Fruit fly (Drosophila melanogaster) whole organism, embryonic: ENCODE results near the gene CG13086.
A peak's percentile ranks its signal among the peaks of the same experiment; 100 is the strongest.

Experiments
- CG10431 ChIP-seq: fragments of 200-800 bp; sonication (Bioruptor generic); optimal IDR thresholded peaks from 3 replicates; lab custom pipeline; 2018; ENCODE audit warnings: missing biosample characterization, mild to moderate bottlenecking, missing genetic modification characterization
- CG10959 ChIP-seq: fragments of 200-800 bp; sonication (Bioruptor generic); IDR thresholded peaks from 2 replicates; pipeline ENCODE4 v1.3.6; 2022; ENCODE audit warnings: missing biosample characterization, missing genetic modification characterization
- CG11504 ChIP-seq: fragments of 200-800 bp; sonication (Bioruptor generic); optimal IDR thresholded peaks from 3 replicates; lab custom pipeline; 2019; ENCODE audit warnings: missing biosample characterization, mild to moderate bottlenecking, missing genetic modification characterization, moderate library complexity
- CG11723 ChIP-seq: fragments of 200-800 bp; sonication (Bioruptor generic); optimal IDR thresholded peaks from 2 replicates; lab custom pipeline; 2017; ENCODE audit warnings: missing biosample characterization, mild to moderate bottlenecking, missing genetic modification characterization
- CG1603 ChIP-seq: fragments of 200-800 bp; sonication (Bioruptor generic); optimal IDR thresholded peaks from 2 replicates; lab custom pipeline; 2019; ENCODE audit warnings: missing biosample characterization, mild to moderate bottlenecking, missing genetic modification characterization, moderate library complexity
- CG17328 ChIP-seq: fragments of 200-800 bp; sonication (Bioruptor generic); IDR thresholded peaks from 2 replicates; pipeline ENCODE4 v1.3.6; 2022; ENCODE audit warnings: missing biosample characterization, missing genetic modification characterization
- CG1792 ChIP-seq: fragments of 200-800 bp; sonication (Bioruptor generic); optimal IDR thresholded peaks from 2 replicates; lab custom pipeline; 2016; ENCODE audit warnings: missing biosample characterization, missing genetic modification characterization
- CG18262 ChIP-seq: fragments of 200-800 bp; optimal IDR thresholded peaks from 3 replicates; lab custom pipeline; 2019; ENCODE audit warnings: missing biosample characterization, mild to moderate bottlenecking, missing genetic modification characterization, moderate library complexity
- CG18764 ChIP-seq: fragments of 200-800 bp; sonication (Bioruptor generic); optimal IDR thresholded peaks from 3 replicates; lab custom pipeline; 2016; ENCODE audit warnings: missing biosample characterization, missing genetic modification characterization
- CG2116 ChIP-seq: fragments of 200-800 bp; sonication (Bioruptor generic); optimal IDR thresholded peaks from 3 replicates; lab custom pipeline; 2018; ENCODE audit warnings: missing biosample characterization, mild to moderate bottlenecking, missing genetic modification characterization
- CG30020 ChIP-seq: fragments of 200-800 bp; optimal IDR thresholded peaks from 2 replicates; lab custom pipeline; 2019; ENCODE audit warnings: missing biosample characterization, mild to moderate bottlenecking, missing genetic modification characterization, moderate library complexity
- CG32532 ChIP-seq: fragments of 200-800 bp; sonication (Bioruptor generic); IDR thresholded peaks from 2 replicates; pipeline ENCODE4 v1.3.6; 2022; ENCODE audit warnings: missing biosample characterization, missing genetic modification characterization
- CG3407 ChIP-seq: fragments of 200-800 bp; sonication (Bioruptor generic); optimal IDR thresholded peaks from 2 replicates; lab custom pipeline; 2018; ENCODE audit warnings: missing biosample characterization, mild to moderate bottlenecking, missing genetic modification characterization
- CG34376 ChIP-seq: fragments of 200-800 bp; sonication (Bioruptor generic); optimal IDR thresholded peaks from 2 replicates; lab custom pipeline; 2018; ENCODE audit warnings: missing biosample characterization, mild to moderate bottlenecking, missing genetic modification characterization
- CG4617 ChIP-seq: fragments of 200-800 bp; sonication (Bioruptor generic); optimal IDR thresholded peaks from 3 replicates; lab custom pipeline; 2016; ENCODE audit warnings: missing biosample characterization, missing genetic modification characterization, borderline replicate concordance
- CG4707 ChIP-seq: fragments of 200-800 bp; sonication (Bioruptor generic); optimal IDR thresholded peaks from 2 replicates; lab custom pipeline; 2018; ENCODE audit warnings: missing biosample characterization, mild to moderate bottlenecking, missing genetic modification characterization, moderate library complexity
- CG5245 ChIP-seq: fragments of 200-800 bp; sonication (Bioruptor generic); optimal IDR thresholded peaks from 3 replicates; lab custom pipeline; 2016; ENCODE audit warnings: missing biosample characterization, missing genetic modification characterization
- CG8924 ChIP-seq: fragments of 200-800 bp; optimal IDR thresholded peaks from 3 replicates; lab custom pipeline; 2019; ENCODE audit warnings: missing biosample characterization, mild to moderate bottlenecking, missing genetic modification characterization, moderate library complexity
- CrebB ChIP-seq: fragments of 200-800 bp; sonication (Bioruptor generic); optimal IDR thresholded peaks from 3 replicates; lab custom pipeline; 2018; ENCODE audit warnings: missing biosample characterization, mild to moderate bottlenecking, missing genetic modification characterization
- D19A ChIP-seq: fragments of 200-800 bp; optimal IDR thresholded peaks from 3 replicates; lab custom pipeline; 2019; ENCODE audit warnings: missing biosample characterization, mild to moderate bottlenecking, missing genetic modification characterization, moderate library complexity
- Drgx ChIP-seq: fragments of 200-800 bp; sonication (Bioruptor generic); IDR thresholded peaks from 2 replicates; pipeline ENCODE4 v1.3.6; 2022; ENCODE audit warnings: missing biosample characterization, missing genetic modification characterization
- Eip74EF ChIP-seq, 2 experiments: fragments of 200-800 bp in 1 of 2; fragments of >200 bp in 1 of 2; sonication (Bioruptor generic) in 1 of 2; optimal IDR thresholded peaks; 2 replicates each; lab custom pipeline; 2017 to 2019; ENCODE audit warnings: missing biosample characterization in 2 of 2, missing genetic modification characterization in 2 of 2, mild to moderate bottlenecking in 1 of 2, moderate library complexity in 1 of 2
- H15 ChIP-seq: fragments of 200-800 bp; sonication (Bioruptor generic); IDR thresholded peaks from 3 replicates; pipeline ENCODE4 v1.3.6; 2022; ENCODE audit warnings: missing biosample characterization, missing genetic modification characterization
- HHEX ChIP-seq: fragments of 200-800 bp; sonication (Bioruptor generic); optimal IDR thresholded peaks from 3 replicates; lab custom pipeline; 2017; ENCODE audit warnings: missing biosample characterization, mild to moderate bottlenecking, missing genetic modification characterization, missing genetic modification reagents
- HLH3B ChIP-seq: fragments of 200-800 bp; sonication (Bioruptor generic); IDR thresholded peaks from 2 replicates; pipeline ENCODE4 v1.3.6; 2022; ENCODE audit warnings: missing biosample characterization, missing genetic modification characterization
- Med ChIP-seq: fragments of 200-800 bp; sonication (Bioruptor generic); peaks from one replicate; lab custom pipeline; 2016; ENCODE audit warnings: missing biosample characterization, missing genetic modification characterization, mild to moderate bottlenecking, inconsistent platforms, moderate library complexity
- Mes4 ChIP-seq: fragments of 200-800 bp; sonication (Bioruptor generic); optimal IDR thresholded peaks from 2 replicates; lab custom pipeline; 2016; ENCODE audit warnings: missing biosample characterization, missing genetic modification characterization
- NC2β ChIP-seq: fragments of 200-800 bp; sonication (Bioruptor generic); optimal IDR thresholded peaks from 2 replicates; lab custom pipeline; 2016; ENCODE audit warnings: missing biosample characterization, missing genetic modification characterization
- Pdp1 ChIP-seq, 2 experiments: fragments of 200-800 bp; sonication (Bioruptor generic); optimal IDR thresholded peaks; 3 replicates each; lab custom pipeline; 2016; ENCODE audit warnings: missing biosample characterization in 2 of 2, missing genetic modification characterization in 2 of 2, mild to moderate bottlenecking in 1 of 2, moderate library complexity in 1 of 2
- Ravus ChIP-seq: fragments of 200-800 bp; sonication (Bioruptor generic); IDR thresholded peaks from 2 replicates; pipeline ENCODE4 v1.3.6; 2022; ENCODE audit warnings: missing biosample characterization, missing genetic modification characterization
- Six4 ChIP-seq: fragments of 200-800 bp; sonication (Bioruptor generic); optimal IDR thresholded peaks from 2 replicates; lab custom pipeline; 2016; ENCODE audit warnings: missing biosample characterization, missing genetic modification characterization
- Spps ChIP-seq: fragments of 200-800 bp; sonication (Bioruptor generic); optimal IDR thresholded peaks from 2 replicates; lab custom pipeline; 2018; ENCODE audit warnings: missing biosample characterization, mild to moderate bottlenecking, missing genetic modification characterization
- TFAM ChIP-seq: fragments of 200-800 bp; sonication (Bioruptor generic); optimal IDR thresholded peaks from 2 replicates; lab custom pipeline; 2017; ENCODE audit warnings: missing biosample characterization, missing genetic modification characterization, inconsistent platforms
- aop ChIP-seq: fragments of 200-800 bp; sonication (Bioruptor generic); IDR thresholded peaks from 2 replicates; pipeline ENCODE4 v1.3.6; 2022; ENCODE audit warnings: missing biosample characterization, missing genetic modification characterization
- bowl ChIP-seq: fragments of 200-800 bp; sonication (Bioruptor generic); IDR thresholded peaks from 2 replicates; pipeline ENCODE4 v1.3.6; 2022; ENCODE audit warnings: missing biosample characterization, missing genetic modification characterization
- cas ChIP-seq: fragments of 200-800 bp; sonication (Bioruptor generic); IDR thresholded peaks from 2 replicates; pipeline ENCODE4 v1.3.6; 2022; ENCODE audit warnings: missing biosample characterization, missing genetic modification characterization
- croc ChIP-seq: fragments of 200-800 bp; sonication (Bioruptor generic); conservative IDR thresholded peaks from 3 replicates; pipeline ENCODE4 v1.3.6; 2022; ENCODE audit warnings: missing biosample characterization, missing genetic modification characterization
- gfzf ChIP-seq: fragments of 200-800 bp; sonication (Bioruptor generic); optimal IDR thresholded peaks from 2 replicates; lab custom pipeline; 2016; ENCODE audit warnings: missing biosample characterization, mild to moderate bottlenecking, missing genetic modification characterization, moderate library complexity
- grn ChIP-seq: fragments of 200-800 bp; sonication (Bioruptor generic); optimal IDR thresholded peaks from 3 replicates; lab custom pipeline; 2017; ENCODE audit warnings: missing biosample characterization, missing genetic modification characterization
- kni ChIP-seq: fragments of 200-800 bp; sonication (Bioruptor generic); optimal IDR thresholded peaks from 3 replicates; lab custom pipeline; 2017; ENCODE audit warnings: mild to moderate bottlenecking, missing biosample characterization, missing genetic modification reagents, missing genetic modification characterization
- oc ChIP-seq: fragments of 200-800 bp; sonication (Bioruptor generic); optimal IDR thresholded peaks from 2 replicates; lab custom pipeline; 2018; ENCODE audit warnings: missing biosample characterization, mild to moderate bottlenecking, missing genetic modification characterization, moderate library complexity
- peb ChIP-seq: fragments of 200-800 bp; sonication (Bioruptor generic); IDR thresholded peaks from 2 replicates; pipeline ENCODE4 v1.3.6; 2022; ENCODE audit warnings: missing biosample characterization, missing genetic modification characterization
- ranshi ChIP-seq: fragments of 200-800 bp; sonication (Bioruptor generic); IDR thresholded peaks from 2 replicates; pipeline ENCODE4 v1.3.6; 2022; ENCODE audit warnings: missing biosample characterization, missing genetic modification characterization
- sens ChIP-seq: fragments of 200-800 bp; sonication (Bioruptor generic); peaks from one replicate; lab custom pipeline; 2016; ENCODE audit warnings: missing biosample characterization, missing genetic modification characterization
- seq ChIP-seq: fragments of 200-800 bp; sonication (Bioruptor generic); IDR thresholded peaks from 2 replicates; pipeline ENCODE4 v1.3.6; 2022; ENCODE audit warnings: missing biosample characterization, missing genetic modification characterization
- ssp ChIP-seq: fragments of 200-800 bp; sonication (Bioruptor generic); IDR thresholded peaks from 2 replicates; pipeline ENCODE4 v1.3.6; 2022; ENCODE audit warnings: missing biosample characterization, missing genetic modification characterization
- tll ChIP-seq, 2 experiments: fragments of 200-800 bp in 1 of 2; fragments of >200 bp in 1 of 2; sonication (Bioruptor generic) in 1 of 2; optimal IDR thresholded peaks; 2 replicates each; lab custom pipeline; 2017 to 2019; ENCODE audit warnings: missing biosample characterization in 2 of 2, missing genetic modification characterization in 2 of 2, mild to moderate bottlenecking in 1 of 2, moderate library complexity in 1 of 2
- toy ChIP-seq: fragments of 200-800 bp; sonication (Bioruptor generic); IDR thresholded peaks from 2 replicates; pipeline ENCODE4 v1.3.6; 2022; ENCODE audit warnings: missing biosample characterization, missing genetic modification characterization
- ttk ChIP-seq: fragments of 200-800 bp; sonication (Bioruptor generic); IDR thresholded peaks from 2 replicates; pipeline ENCODE4 v2.1.2; 2022; ENCODE audit warnings: missing biosample characterization, missing genetic modification characterization
- unpg ChIP-seq: fragments of 200-800 bp; sonication (Bioruptor generic); optimal IDR thresholded peaks from 3 replicates; lab custom pipeline; 2018; ENCODE audit warnings: missing biosample characterization, mild to moderate bottlenecking, missing genetic modification characterization, moderate library complexity
- zfh1 ChIP-seq: fragments of 200-800 bp; sonication (Bioruptor generic); IDR thresholded peaks from 3 replicates; pipeline ENCODE4 v1.3.6; 2022; ENCODE audit warnings: missing biosample characterization, missing genetic modification characterization

Gene CG13086

DNA sequence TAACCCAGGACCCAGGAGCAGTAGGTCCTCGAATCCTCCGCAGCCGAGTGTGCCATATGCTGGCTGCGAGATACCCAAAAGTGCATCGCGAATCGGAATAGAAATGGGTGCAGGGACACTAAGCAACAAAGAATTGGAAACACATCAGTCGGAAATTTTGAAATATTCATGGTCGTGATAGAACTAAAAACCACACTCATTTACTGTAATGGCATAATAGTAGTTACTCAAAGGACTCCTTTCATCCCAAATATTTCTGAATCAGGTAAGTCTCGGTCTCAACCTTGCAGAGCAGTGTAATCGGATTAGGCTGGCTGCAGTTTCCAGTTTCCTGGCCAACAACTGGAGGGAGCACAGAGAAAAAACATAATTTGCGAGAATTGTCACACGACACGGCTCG is 12.0 kb downstream of the CG13086 start (continued):
- TF ChIP-seq seq (GFP tag; lab: Robert Waterston, UW) = no peak
- TF ChIP-seq CG11504 (tag; lab: Kevin White, UChicago) = peak; percentile 15
- TF ChIP-seq CG11723 (GFP tag; lab: Kevin White, UChicago) = peak; percentile 14
- TF ChIP-seq Med (GFP tag; lab: Kevin White, UChicago) = peak; percentile 75
- TF ChIP-seq CG1792 (GFP tag; lab: Kevin White, UChicago) = no peak
- TF ChIP-seq sens = peak; percentile 76
- 0 out of 2 replicates have a peak, but pooled peaks have one; percentile 15 for TF ChIP-seq HLH3B (GFP tag; lab: Robert Waterston, UW)
- no peak for TF ChIP-seq grn
- no peak for TF ChIP-seq Eip74EF (GFP tag; optimal IDR thresholded peaks at IDR 0.05; lab: Kevin White, UChicago)
- peak; percentile 48; the same call in 1 of the 2 replicates for TF ChIP-seq CG17328 (GFP tag; lab: Robert Waterston, UW)
- no peak for TF ChIP-seq Ravus
- peak; percentile 46 for TF ChIP-seq unpg (GFP tag; lab: Kevin White, UChicago)
- peak; percentile 34; the same call in 1 of the 3 replicates for TF ChIP-seq H15
- TF ChIP-seq CG18262 = peak; percentile 68
- no peak for TF ChIP-seq kni (GFP tag; lab: Kevin White, UChicago)
- TF ChIP-seq ranshi (GFP tag; lab: Robert Waterston, UW) = peak; percentile 39; the same call in 1 of the 2 replicates
- TF ChIP-seq zfh1 (GFP tag; lab: Robert Waterston, UW) = peak; percentile 79
- TF ChIP-seq CG2116 (GFP tag; lab: Kevin White, UChicago) = no peak
- peak; percentile 20 for TF ChIP-seq NC2β (GFP tag; lab: Kevin White, UChicago)
- TF ChIP-seq CG32532 (GFP tag; lab: Robert Waterston, UW) = no peak
- TF ChIP-seq CG4707 (GFP tag; lab: Kevin White, UChicago) = no peak
- TF ChIP-seq CG4617 (GFP tag; lab: Kevin White, UChicago) = no peak
- no peak for TF ChIP-seq CG3407 (GFP tag; lab: Kevin White, UChicago)
- no peak for TF ChIP-seq cas (GFP tag; lab: Robert Waterston, UW)
- no peak for TF ChIP-seq peb (GFP tag; lab: Robert Waterston, UW)
- TF ChIP-seq croc = 0 out of 3 replicates have a peak, but pooled peaks have one; percentile 34
- no peak for TF ChIP-seq aop
- no peak for TF ChIP-seq CrebB (tag; lab: Kevin White, UChicago)
- TF ChIP-seq Drgx (GFP tag; lab: Robert Waterston, UW) = peak; percentile 80
- no peak for TF ChIP-seq Mes4
- TF ChIP-seq CG5245 (GFP tag; lab: Kevin White, UChicago) = peak; percentile 18
- TF ChIP-seq CG18764 (GFP tag; lab: Kevin White, UChicago) = peak; percentile 4
- no peak for TF ChIP-seq HHEX (GFP tag; lab: Kevin White, UChicago)
- TF ChIP-seq CG8924 (tag; lab: Kevin White, UChicago) = peak; percentile 26
- TF ChIP-seq tll (GFP tag; optimal IDR thresholded peaks at IDR 0.05; lab: Kevin White, UChicago) = no peak
- no peak for TF ChIP-seq bowl (GFP tag; lab: Robert Waterston, UW)
- TF ChIP-seq TFAM = no peak
- no peak for TF ChIP-seq CG30020 (tag; lab: Kevin White, UChicago)
- TF ChIP-seq CG10431 (GFP tag; lab: Kevin White, UChicago) = no peak
- TF ChIP-seq Six4 (GFP tag; lab: Kevin White, UChicago) = peak; percentile 31
- peak; percentile 49 for TF ChIP-seq D19A (tag; lab: Kevin White, UChicago)
- peak; percentile 73 for TF ChIP-seq CG1603 (tag; lab: Kevin White, UChicago)
- peak; percentile 66 for TF ChIP-seq CG10959 (GFP tag; lab: Robert Waterston, UW)
- no peak for TF ChIP-seq Pdp1 (GFP tag; optimal IDR thresholded peaks at IDR 0.05; lab: Kevin White, UChicago)
- 0 out of 2 replicates have a peak, but pooled peaks have one; percentile 35 for TF ChIP-seq ttk (GFP tag; lab: Robert Waterston, UW)
- no peak for TF ChIP-seq gfzf (GFP tag; lab: Kevin White, UChicago)
- peak; percentile 82 for TF ChIP-seq oc (tag; lab: Kevin White, UChicago)
- no peak for TF ChIP-seq CG34376 (GFP tag; lab: Kevin White, UChicago)
- TF ChIP-seq ssp (GFP tag; lab: Robert Waterston, UW) = no peak
- peak; percentile 52 for TF ChIP-seq Spps (tag; lab: Kevin White, UChicago)
- no peak for TF ChIP-seq toy (GFP tag; lab: Robert Waterston, UW)
